Worm (Caenorhabditis elegans): ENCODE data around the gene hrde-1.

DNA sequence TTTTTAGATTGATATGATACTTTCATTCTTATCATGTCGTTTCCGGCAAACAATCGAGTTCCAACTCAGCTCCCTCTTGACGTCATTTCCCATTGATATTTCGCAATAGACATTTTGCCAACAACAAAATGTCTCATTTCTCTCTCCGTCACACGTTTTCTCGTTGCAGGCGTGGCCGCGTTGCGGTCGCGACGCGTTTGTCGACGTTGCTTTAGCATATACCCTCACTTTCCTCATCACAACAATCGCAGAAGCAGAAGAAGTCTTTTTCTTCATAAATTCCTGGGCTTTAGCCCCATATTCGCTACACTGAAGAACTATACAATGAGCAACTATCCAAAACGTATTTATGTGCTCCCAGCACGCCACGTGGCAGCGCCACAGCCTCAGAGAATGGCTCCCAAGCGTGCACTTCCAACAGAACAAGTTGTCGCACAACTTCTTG, 17.7 kb upstream of the hrde-1 start, which contains the start of gene xbp-1:
- TF ChIP-seq unc-62 (GFP tag; optimal IDR thresholded peaks at IDR 0.05) (peak; percentile 76), lin-40 (tag; optimal IDR thresholded peaks at IDR 0.05) (peak; percentile 84), ceh-79 (tag; optimal IDR thresholded peaks at IDR 0.05) (no peak), atf-7 (tag; optimal IDR thresholded peaks at IDR 0.05) (peak; percentile 99), K12H6.12 (tag; optimal IDR thresholded peaks at IDR 0.05) (peak; percentile 89)
